Fruit fly (Drosophila melanogaster) whole organism, prepupa: Measurements from ENCODE around the gene CG46042.

Source experiments
- CG10631 ChIP-seq: fragments of 200-800 bp; sonication (Bioruptor generic); optimal IDR thresholded peaks from 2 replicates; lab custom pipeline; 2016; ENCODE audit warnings: missing biosample characterization, missing genetic modification characterization
- CG10669 ChIP-seq: fragments of 200-800 bp; sonication (Bioruptor generic); optimal IDR thresholded peaks from 3 replicates; lab custom pipeline; 2018; ENCODE audit warnings: missing biosample characterization, mild to moderate bottlenecking, missing genetic modification characterization, moderate library complexity
- CG1621 ChIP-seq: fragments of 200-800 bp; sonication (Bioruptor generic); optimal IDR thresholded peaks from 3 replicates; lab custom pipeline; 2018; ENCODE audit warnings: missing biosample characterization, mild to moderate bottlenecking, missing genetic modification characterization
- CG16779 ChIP-seq: fragments of 200-800 bp; sonication (Bioruptor generic); optimal IDR thresholded peaks from 3 replicates; lab custom pipeline; 2017; ENCODE audit warnings: missing biosample characterization, mild to moderate bottlenecking, missing genetic modification characterization
- CG3032 ChIP-seq: fragments of 200-800 bp; optimal IDR thresholded peaks from 2 replicates; lab custom pipeline; 2019; ENCODE audit warnings: missing biosample characterization, mild to moderate bottlenecking, missing genetic modification characterization, moderate library complexity
- CG31627 ChIP-seq: fragments of 200-800 bp; sonication (Bioruptor generic); optimal IDR thresholded peaks from 3 replicates; lab custom pipeline; 2016; ENCODE audit warnings: missing biosample characterization, missing genetic modification characterization
- CG32006 ChIP-seq: fragments of 200-800 bp; sonication (Bioruptor generic); optimal IDR thresholded peaks from 3 replicates; lab custom pipeline; 2017; ENCODE audit warnings: missing biosample characterization, mild to moderate bottlenecking, missing genetic modification characterization
- CG34406 ChIP-seq: fragments of 200-800 bp; sonication (Bioruptor generic); optimal IDR thresholded peaks from 3 replicates; lab custom pipeline; 2016; ENCODE audit warnings: missing biosample characterization, missing genetic modification characterization
- CG3919 ChIP-seq: fragments of 200-800 bp; sonication (Bioruptor generic); optimal IDR thresholded peaks from 3 replicates; lab custom pipeline; 2016; ENCODE audit warnings: missing biosample characterization, missing genetic modification characterization
- CG6163 ChIP-seq: fragments of 200-800 bp; sonication (Bioruptor generic); IDR thresholded peaks from 3 replicates; pipeline ENCODE4 v1.3.6; 2022; ENCODE audit warnings: missing biosample characterization, missing genetic modification characterization
- CG6276 ChIP-seq: fragments of 200-800 bp; sonication (Bioruptor generic); optimal IDR thresholded peaks from 2 replicates; lab custom pipeline; 2017; ENCODE audit warnings: missing biosample characterization, mild to moderate bottlenecking, missing genetic modification characterization
- CG6808 ChIP-seq: fragments of 200-800 bp; sonication (Bioruptor generic); optimal IDR thresholded peaks from 3 replicates; lab custom pipeline; 2017; ENCODE audit warnings: missing biosample characterization, missing genetic modification characterization, mild to moderate bottlenecking, moderate library complexity, missing genetic modification reagents
- CG7368 ChIP-seq: fragments of 200-800 bp; sonication (Bioruptor generic); optimal IDR thresholded peaks from 3 replicates; lab custom pipeline; 2016; ENCODE audit warnings: missing biosample characterization, missing genetic modification characterization
- CG8119 ChIP-seq: fragments of 200-800 bp; sonication (Bioruptor generic); IDR thresholded peaks from 3 replicates; pipeline ENCODE4 v1.3.6; 2022; ENCODE audit warnings: missing biosample characterization, missing genetic modification characterization
- CG8319 ChIP-seq: fragments of 200-800 bp; sonication (Bioruptor generic); optimal IDR thresholded peaks from 3 replicates; lab custom pipeline; 2016; ENCODE audit warnings: missing biosample characterization, missing genetic modification characterization
- CG8632 ChIP-seq: fragments of 200-800 bp; sonication (Bioruptor generic); optimal IDR thresholded peaks from 3 replicates; lab custom pipeline; 2016; ENCODE audit warnings: missing biosample characterization, missing genetic modification characterization
- CG9139 ChIP-seq: fragments of 200-800 bp; sonication (Bioruptor generic); optimal IDR thresholded peaks from 3 replicates; lab custom pipeline; 2017; ENCODE audit warnings: missing biosample characterization, mild to moderate bottlenecking, missing genetic modification characterization
- Eip75B ChIP-seq: fragments of 200-800 bp; sonication (Bioruptor generic); optimal IDR thresholded peaks from 3 replicates; lab custom pipeline; 2016; ENCODE audit warnings: missing biosample characterization, missing genetic modification characterization
- Eip93F ChIP-seq: fragments of 200-800 bp; sonication (Bioruptor generic); optimal IDR thresholded peaks from 2 replicates; lab custom pipeline; 2016; ENCODE audit warnings: missing biosample characterization, mild to moderate bottlenecking, missing genetic modification characterization
- Ets96B ChIP-seq: fragments of 200-800 bp; optimal IDR thresholded peaks from 2 replicates; lab custom pipeline; 2019; ENCODE audit warnings: missing biosample characterization, mild to moderate bottlenecking, missing genetic modification characterization, moderate library complexity
- Gug ChIP-seq: fragments of 200-800 bp; sonication (Bioruptor generic); IDR thresholded peaks from 2 replicates; pipeline ENCODE4 v1.3.6; 2022; ENCODE audit warnings: missing biosample characterization, missing genetic modification characterization
- Hr39 ChIP-seq: fragments of 200-800 bp; sonication (Bioruptor generic); optimal IDR thresholded peaks from 2 replicates; lab custom pipeline; 2016; ENCODE audit warnings: missing biosample characterization, missing genetic modification characterization
- Lpt ChIP-seq: fragments of 200-800 bp; sonication (Bioruptor generic); optimal IDR thresholded peaks from 3 replicates; lab custom pipeline; 2016; ENCODE audit warnings: missing biosample characterization, missing genetic modification characterization
- Met ChIP-seq: fragments of 200-800 bp; sonication (Bioruptor generic); optimal IDR thresholded peaks from 3 replicates; lab custom pipeline; 2016; ENCODE audit warnings: missing biosample characterization, missing genetic modification characterization
- OdsH ChIP-seq: fragments of 200-800 bp; sonication (Bioruptor generic); optimal IDR thresholded peaks from 3 replicates; lab custom pipeline; 2016; ENCODE audit warnings: missing biosample characterization, missing genetic modification characterization
- Smox ChIP-seq: fragments of 200-800 bp; sonication (Bioruptor generic); optimal IDR thresholded peaks from 3 replicates; lab custom pipeline; 2016; ENCODE audit warnings: missing biosample characterization, missing genetic modification characterization
- Sox102F ChIP-seq: fragments of 200-800 bp; sonication (Bioruptor generic); optimal IDR thresholded peaks from 2 replicates; lab custom pipeline; 2016; ENCODE audit warnings: missing biosample characterization, mild to moderate bottlenecking, missing genetic modification characterization
- Sox14 ChIP-seq: fragments of 200-800 bp; sonication (Bioruptor generic); optimal IDR thresholded peaks from 3 replicates; lab custom pipeline; 2016; ENCODE audit warnings: missing biosample characterization, missing genetic modification characterization
- Sox15 ChIP-seq: fragments of 200-800 bp; sonication (Bioruptor generic); optimal IDR thresholded peaks from 3 replicates; lab custom pipeline; 2016; ENCODE audit warnings: missing biosample characterization, missing genetic modification characterization
- cyc ChIP-seq: fragments of 200-800 bp; sonication (Bioruptor generic); optimal IDR thresholded peaks from 3 replicates; lab custom pipeline; 2016; ENCODE audit warnings: missing biosample characterization, missing genetic modification characterization
- dsx ChIP-seq: fragments of 200-800 bp; optimal IDR thresholded peaks from 3 replicates; lab custom pipeline; 2019; ENCODE audit warnings: missing biosample characterization, mild to moderate bottlenecking, missing genetic modification characterization, moderate library complexity; ENCODE audit not compliant: poor library complexity, severe bottlenecking
- eg ChIP-seq: fragments of 200-800 bp; sonication (Bioruptor generic); IDR thresholded peaks from 3 replicates; pipeline ENCODE4 v1.3.6; 2022; ENCODE audit warnings: missing biosample characterization, missing genetic modification characterization
- esn ChIP-seq: fragments of 200-800 bp; sonication (Bioruptor generic); optimal IDR thresholded peaks from 2 replicates; lab custom pipeline; 2016; ENCODE audit warnings: missing biosample characterization, mild to moderate bottlenecking, missing genetic modification characterization, moderate library complexity
- fd59A ChIP-seq: fragments of 200-800 bp; sonication (Bioruptor generic); optimal IDR thresholded peaks from 2 replicates; lab custom pipeline; 2017; ENCODE audit warnings: missing biosample characterization, mild to moderate bottlenecking, missing genetic modification characterization, missing genetic modification reagents
- fd85E ChIP-seq: fragments of 200-800 bp; sonication (Bioruptor generic); optimal IDR thresholded peaks from 3 replicates; lab custom pipeline; 2016; ENCODE audit warnings: missing biosample characterization, missing genetic modification characterization
- fkh ChIP-seq: fragments of 200-800 bp; sonication (Bioruptor generic); optimal IDR thresholded peaks from 3 replicates; lab custom pipeline; 2017; ENCODE audit warnings: missing biosample characterization, mild to moderate bottlenecking, missing genetic modification characterization, moderate library complexity
- lz ChIP-seq: fragments of 200-800 bp; sonication (Bioruptor generic); optimal IDR thresholded peaks from 3 replicates; lab custom pipeline; 2016; ENCODE audit warnings: missing biosample characterization, missing genetic modification characterization
- net ChIP-seq: fragments of 200-800 bp; sonication (Bioruptor generic); optimal IDR thresholded peaks from 3 replicates; lab custom pipeline; 2016; ENCODE audit warnings: missing biosample characterization, missing genetic modification characterization
- pdm3 ChIP-seq: fragments of 200-800 bp; sonication (Bioruptor generic); optimal IDR thresholded peaks from 3 replicates; lab custom pipeline; 2016; ENCODE audit warnings: missing biosample characterization, missing genetic modification characterization
- salr ChIP-seq, 2 experiments: fragments of 200-800 bp; sonication (Bioruptor generic); optimal IDR thresholded peaks; 3 replicates each; lab custom pipeline; 2016 to 2018; ENCODE audit warnings: missing biosample characterization in 2 of 2, missing genetic modification characterization in 2 of 2, mild to moderate bottlenecking in 1 of 2
- spab ChIP-seq: fragments of 200-800 bp; sonication (Bioruptor generic); optimal IDR thresholded peaks from 2 replicates; lab custom pipeline; 2017; ENCODE audit warnings: missing biosample characterization, mild to moderate bottlenecking, missing genetic modification characterization, missing genetic modification reagents
- ss ChIP-seq, 2 experiments: fragments of 200-800 bp; sonication (Bioruptor generic); optimal IDR thresholded peaks; 2 replicates in 1 of 2; 3 replicates in 1 of 2; lab custom pipeline; 2017 to 2018; ENCODE audit warnings: mild to moderate bottlenecking in 2 of 2, missing biosample characterization in 2 of 2, missing genetic modification characterization in 2 of 2, moderate library complexity in 1 of 2
- svp ChIP-seq: fragments of 200-800 bp; sonication (Bioruptor generic); peaks from one replicate; lab custom pipeline; 2016; ENCODE audit warnings: missing biosample characterization, missing genetic modification characterization
- vri ChIP-seq: fragments of 200-800 bp; sonication (Bioruptor generic); optimal IDR thresholded peaks from 3 replicates; lab custom pipeline; 2016; ENCODE audit warnings: missing biosample characterization, mild to moderate bottlenecking, missing genetic modification characterization

The CG46042 gene

dm6 chr3R:19930913-19931706, 11.1 kb downstream of the CG46042 start:
- TF ChIP-seq CG3032 (tag; lab: Kevin White, UChicago): no peak
- TF ChIP-seq vri (GFP tag; lab: Kevin White, UChicago): no peak
- TF ChIP-seq ss (GFP tag; optimal IDR thresholded peaks at IDR 0.05; lab: Kevin White, UChicago): no peak
- TF ChIP-seq Eip93F (GFP tag; lab: Kevin White, UChicago): no peak
- no peak for TF ChIP-seq cyc (GFP tag; lab: Kevin White, UChicago)
- no peak for TF ChIP-seq Sox15 (GFP tag; lab: Kevin White, UChicago)
- no peak for TF ChIP-seq CG6808
- no peak for TF ChIP-seq CG9139
- TF ChIP-seq CG6276: no peak
- no peak for TF ChIP-seq CG3919 (GFP tag; lab: Kevin White, UChicago)
- no peak for TF ChIP-seq fd85E (GFP tag; lab: Kevin White, UChicago)
- TF ChIP-seq CG10631: no peak
- no peak for TF ChIP-seq Gug (GFP tag; lab: Robert Waterston, UW)
- TF ChIP-seq salr (GFP tag; optimal IDR thresholded peaks at IDR 0.05; lab: Kevin White, UChicago): no peak
- TF ChIP-seq Hr39 (GFP tag; lab: Kevin White, UChicago): no peak
- TF ChIP-seq Lpt (GFP tag; lab: Kevin White, UChicago): no peak
- no peak for TF ChIP-seq svp (GFP tag; lab: Kevin White, UChicago)
- TF ChIP-seq dsx: no peak
- no peak for TF ChIP-seq Sox102F (GFP tag; lab: Kevin White, UChicago)
- no peak for TF ChIP-seq Met (GFP tag; lab: Kevin White, UChicago)

- TF ChIP-seq fkh (GFP tag; lab: Kevin White, UChicago) (no peak), CG10631 (no peak), Ets96B (tag; lab: Kevin White, UChicago) (no peak), fd59A (GFP tag; lab: Kevin White, UChicago) (no peak), CG9139 (no peak)
Observed at dm6 chr3R:19928544-19928943, 13.7 kb downstream of the CG46042 start, which contains the start of gene CG4459. Gene CG4459, minus strand, starts transcription at chr3R:19928644.

- TF ChIP-seq CG6276: no peak
- no peak for TF ChIP-seq OdsH
- no peak for TF ChIP-seq CG32006 (GFP tag; lab: Kevin White, UChicago)
- no peak for TF ChIP-seq CG8119 (GFP tag; lab: Robert Waterston, UW)
- TF ChIP-seq Eip93F (GFP tag; lab: Kevin White, UChicago): no peak
- TF ChIP-seq CG10631: no peak
- no peak for TF ChIP-seq CG31627
- no peak for TF ChIP-seq lz
- TF ChIP-seq Eip75B (GFP tag; lab: Kevin White, UChicago): no peak
- no peak for TF ChIP-seq CG8319 (GFP tag; lab: Kevin White, UChicago)
- TF ChIP-seq CG6163 (GFP tag; lab: Robert Waterston, UW): no peak
- TF ChIP-seq CG8632 (GFP tag; lab: Kevin White, UChicago): no peak
- no peak for TF ChIP-seq spab (GFP tag; lab: Kevin White, UChicago)
- TF ChIP-seq esn (GFP tag; lab: Kevin White, UChicago): no peak
- TF ChIP-seq CG3032 (tag; lab: Kevin White, UChicago): no peak
- TF ChIP-seq, all 60 proteins: peak for 0
Observed at dm6 chr3R:19925271-19925670, 16.9 kb downstream of the CG46042 start, which contains the start of gene CG4462. Gene CG4462, minus strand, starts transcription at chr3R:19925371.

- TF ChIP-seq CG1621 (tag; lab: Kevin White, UChicago) (no peak), Gug (GFP tag; lab: Robert Waterston, UW) (no peak), vri (GFP tag; lab: Kevin White, UChicago) (peak; percentile 9), Eip75B (GFP tag; lab: Kevin White, UChicago) (peak; percentile 50), CG9139 (peak; percentile 32), CG10631 (peak; percentile 55), dsx (no peak), Sox14 (GFP tag; lab: Kevin White, UChicago) (no peak), CG34406 (GFP tag; lab: Kevin White, UChicago) (peak; percentile 42), Smox (GFP tag; lab: Kevin White, UChicago) (peak; percentile 25), CG10669 (no peak), CG7368 (GFP tag; lab: Kevin White, UChicago) (peak; percentile 57), lz (no peak), CG3919 (GFP tag; lab: Kevin White, UChicago) (no peak), pdm3 (GFP tag; lab: Kevin White, UChicago) (peak; percentile 36), net (GFP tag; lab: Kevin White, UChicago) (peak; percentile 46), eg (GFP tag; lab: Robert Waterston, UW) (no peak), svp (GFP tag; lab: Kevin White, UChicago) (no peak), CG16779 (peak; percentile 21), CG6276 (no peak)
Observed at dm6 chr3R:19924331-19924730, 17.9 kb downstream of the CG46042 start.
